Fruit fly (Drosophila melanogaster) whole organism, embryonic: ENCODE data around the gene CG3097.

Experiments used
- ATbp ChIP-seq: fragments of 200-800 bp; sonication (Bioruptor generic); optimal IDR thresholded peaks from 2 replicates; lab custom pipeline; 2017; ENCODE audit warnings: missing biosample characterization, mild to moderate bottlenecking, missing genetic modification characterization, missing genetic modification reagents
- Bteb2 ChIP-seq: fragments of 200-800 bp; sonication (Bioruptor generic); optimal IDR thresholded peaks from 2 replicates; lab custom pipeline; 2016; ENCODE audit warnings: missing biosample characterization, missing genetic modification characterization
- CG1647 ChIP-seq: fragments of 200-800 bp; sonication (Bioruptor generic); optimal IDR thresholded peaks from 3 replicates; lab custom pipeline; 2016; ENCODE audit warnings: missing biosample characterization, missing genetic modification characterization
- CG16779 ChIP-seq: fragments of 200-800 bp; sonication (Bioruptor generic); IDR thresholded peaks from 2 replicates; pipeline ENCODE4 v1.3.6; 2022; ENCODE audit warnings: missing biosample characterization, missing genetic modification characterization
- CG17359 ChIP-seq: fragments of 200-800 bp; sonication (Bioruptor generic); optimal IDR thresholded peaks from 3 replicates; lab custom pipeline; 2018; ENCODE audit warnings: missing biosample characterization, mild to moderate bottlenecking, missing genetic modification characterization, moderate library complexity
- CG17912 ChIP-seq: fragments of 200-800 bp; sonication (Bioruptor generic); optimal IDR thresholded peaks from 2 replicates; lab custom pipeline; 2018; ENCODE audit warnings: missing biosample characterization, mild to moderate bottlenecking, missing genetic modification characterization
- CG2120 ChIP-seq: fragments of 200-800 bp; sonication (Bioruptor generic); optimal IDR thresholded peaks from 3 replicates; lab custom pipeline; 2016; ENCODE audit warnings: missing biosample characterization, missing genetic modification characterization
- CG30403 ChIP-seq: fragments of 200-800 bp; sonication (Bioruptor generic); optimal IDR thresholded peaks from 3 replicates; lab custom pipeline; 2016; ENCODE audit warnings: missing biosample characterization, missing genetic modification characterization
- CG30431 ChIP-seq: fragments of 200-800 bp; sonication (Bioruptor generic); optimal IDR thresholded peaks from 2 replicates; lab custom pipeline; 2017; ENCODE audit warnings: missing biosample characterization, missing genetic modification characterization
- CG3163 ChIP-seq: fragments of 200-800 bp; sonication (Bioruptor generic); optimal IDR thresholded peaks from 3 replicates; lab custom pipeline; 2016; ENCODE audit warnings: missing biosample characterization, missing genetic modification characterization
- CG32532 ChIP-seq: fragments of 200-800 bp; sonication (Bioruptor generic); IDR thresholded peaks from 2 replicates; pipeline ENCODE4 v1.3.6; 2022; ENCODE audit warnings: missing biosample characterization, missing genetic modification characterization
- CG4360 ChIP-seq: fragments of 200-800 bp; sonication (Bioruptor generic); IDR thresholded peaks from 2 replicates; pipeline ENCODE4 v1.3.6; 2022; ENCODE audit warnings: missing biosample characterization, missing genetic modification characterization
- CG4404 ChIP-seq: fragments of 200-800 bp; sonication (Bioruptor generic); IDR thresholded peaks from 2 replicates; pipeline ENCODE4 v1.3.6; 2022; ENCODE audit warnings: missing biosample characterization, missing genetic modification characterization
- CG7556 ChIP-seq: fragments of 200-800 bp; sonication (Bioruptor generic); optimal IDR thresholded peaks from 2 replicates; lab custom pipeline; 2017; ENCODE audit warnings: missing biosample characterization, mild to moderate bottlenecking, missing genetic modification characterization
- CG7745 ChIP-seq: fragments of 200-800 bp; sonication (Bioruptor generic); optimal IDR thresholded peaks from 2 replicates; lab custom pipeline; 2018; ENCODE audit warnings: missing biosample characterization, mild to moderate bottlenecking, missing genetic modification characterization, moderate library complexity
- Camta ChIP-seq: fragments of 200-800 bp; sonication (Bioruptor generic); optimal IDR thresholded peaks from 2 replicates; lab custom pipeline; 2016; ENCODE audit warnings: missing biosample characterization, missing genetic modification characterization
- Chrac-16 ChIP-seq: fragments of 200-800 bp; sonication (Bioruptor generic); optimal IDR thresholded peaks from 3 replicates; lab custom pipeline; 2016; ENCODE audit warnings: missing biosample characterization, missing genetic modification characterization
- D19A ChIP-seq: fragments of 200-800 bp; optimal IDR thresholded peaks from 3 replicates; lab custom pipeline; 2019; ENCODE audit warnings: missing biosample characterization, mild to moderate bottlenecking, missing genetic modification characterization, moderate library complexity
- Dip3 ChIP-seq: fragments of 200-800 bp; sonication (Bioruptor generic); optimal IDR thresholded peaks from 3 replicates; lab custom pipeline; 2016; ENCODE audit warnings: missing biosample characterization, missing genetic modification characterization
- Drgx ChIP-seq: fragments of 200-800 bp; sonication (Bioruptor generic); IDR thresholded peaks from 2 replicates; pipeline ENCODE4 v1.3.6; 2022; ENCODE audit warnings: missing biosample characterization, missing genetic modification characterization
- ERR ChIP-seq: fragments of 200-800 bp; sonication (Bioruptor generic); optimal IDR thresholded peaks from 2 replicates; lab custom pipeline; 2016; ENCODE audit warnings: missing biosample characterization, missing genetic modification characterization
- Elba2 ChIP-seq: fragments of 200-800 bp; sonication (Bioruptor generic); optimal IDR thresholded peaks from 3 replicates; lab custom pipeline; 2016; ENCODE audit warnings: missing biosample characterization, missing genetic modification characterization
- Fer2 ChIP-seq: fragments of 200-800 bp; sonication (Bioruptor generic); optimal IDR thresholded peaks from 2 replicates; lab custom pipeline; 2018; ENCODE audit warnings: missing biosample characterization, mild to moderate bottlenecking, missing genetic modification characterization, moderate library complexity
- H2.0 ChIP-seq: fragments of 200-800 bp; sonication (Bioruptor generic); IDR thresholded peaks from 2 replicates; pipeline ENCODE4 v1.3.6; 2022; ENCODE audit warnings: missing biosample characterization, missing genetic modification characterization
- Hmr ChIP-seq: fragments of 200-800 bp; sonication (Bioruptor generic); optimal IDR thresholded peaks from 3 replicates; lab custom pipeline; 2017; ENCODE audit warnings: mild to moderate bottlenecking, missing biosample characterization, missing genetic modification reagents, missing genetic modification characterization
- Hr3 ChIP-seq: fragments of 200-800 bp; sonication (Bioruptor generic); optimal IDR thresholded peaks from 3 replicates; lab custom pipeline; 2016; ENCODE audit warnings: missing biosample characterization, missing genetic modification characterization
- MTF-1 ChIP-seq: fragments of 200-800 bp; sonication (Bioruptor generic); optimal IDR thresholded peaks from 2 replicates; lab custom pipeline; 2018; ENCODE audit warnings: missing biosample characterization, mild to moderate bottlenecking, missing genetic modification characterization, borderline replicate concordance
- Nf-YA ChIP-seq: fragments of 200-800 bp; sonication (Bioruptor generic); IDR thresholded peaks from 2 replicates; pipeline ENCODE4 v1.3.6; 2022; ENCODE audit warnings: missing biosample characterization, missing genetic modification characterization
- Pdp1 ChIP-seq, 2 experiments: fragments of 200-800 bp; sonication (Bioruptor generic); optimal IDR thresholded peaks; 3 replicates each; lab custom pipeline; 2016; ENCODE audit warnings: missing biosample characterization in 2 of 2, missing genetic modification characterization in 2 of 2, mild to moderate bottlenecking in 1 of 2, moderate library complexity in 1 of 2
- YL-1 ChIP-seq: fragments of 200-800 bp; sonication (Bioruptor generic); optimal IDR thresholded peaks from 3 replicates; lab custom pipeline; 2017; ENCODE audit warnings: missing biosample characterization, mild to moderate bottlenecking, missing genetic modification characterization
- caup ChIP-seq: fragments of 200-800 bp; sonication (Bioruptor generic); optimal IDR thresholded peaks from 3 replicates; lab custom pipeline; 2017; ENCODE audit warnings: missing biosample characterization, mild to moderate bottlenecking, missing genetic modification characterization, moderate library complexity; ENCODE audit not compliant: severe bottlenecking
- corto ChIP-seq: fragments of 200-800 bp; sonication (Bioruptor generic); optimal IDR thresholded peaks from 2 replicates; lab custom pipeline; 2016; ENCODE audit warnings: missing biosample characterization, mild to moderate bottlenecking, missing genetic modification characterization, moderate library complexity
- cwo ChIP-seq: fragments of 200-800 bp; sonication (Bioruptor generic); optimal IDR thresholded peaks from 3 replicates; lab custom pipeline; 2017; ENCODE audit warnings: missing biosample characterization, missing genetic modification characterization, mild to moderate bottlenecking, moderate library complexity, missing genetic modification reagents
- dmrt11E ChIP-seq: fragments of 200-800 bp; sonication (Bioruptor generic); optimal IDR thresholded peaks from 3 replicates; lab custom pipeline; 2018; ENCODE audit warnings: missing biosample characterization, mild to moderate bottlenecking, missing genetic modification characterization, moderate library complexity
- ems ChIP-seq: fragments of 200-800 bp; sonication (Bioruptor generic); optimal IDR thresholded peaks from 3 replicates; lab custom pipeline; 2016; ENCODE audit warnings: missing biosample characterization, missing genetic modification characterization
- exex ChIP-seq: fragments of 200-800 bp; sonication (Bioruptor generic); optimal IDR thresholded peaks from 4 replicates; lab custom pipeline; 2018; ENCODE audit warnings: missing biosample characterization, mild to moderate bottlenecking, missing genetic modification characterization, moderate library complexity
- gce ChIP-seq: fragments of 200-800 bp; sonication (Bioruptor generic); IDR thresholded peaks from 3 replicates; pipeline ENCODE4 v1.3.6; 2022; ENCODE audit warnings: missing biosample characterization, missing genetic modification characterization
- gcm2 ChIP-seq: fragments of 200-800 bp; sonication (Bioruptor generic); optimal IDR thresholded peaks from 2 replicates; lab custom pipeline; 2016; ENCODE audit warnings: missing biosample characterization, missing genetic modification characterization
- grn ChIP-seq: fragments of 200-800 bp; sonication (Bioruptor generic); optimal IDR thresholded peaks from 3 replicates; lab custom pipeline; 2017; ENCODE audit warnings: missing biosample characterization, missing genetic modification characterization
- mam ChIP-seq: fragments of 200-800 bp; sonication (Bioruptor generic); optimal IDR thresholded peaks from 3 replicates; lab custom pipeline; 2016; ENCODE audit warnings: missing biosample characterization, missing genetic modification characterization
- nau ChIP-seq: fragments of 200-800 bp; sonication (Bioruptor generic); optimal IDR thresholded peaks from 3 replicates; lab custom pipeline; 2017; ENCODE audit warnings: missing biosample characterization, mild to moderate bottlenecking, missing genetic modification characterization, missing genetic modification reagents
- otp ChIP-seq: fragments of 200-800 bp; sonication (Bioruptor generic); IDR thresholded peaks from 3 replicates; pipeline ENCODE4, ENCODE4 v1.3.6; 2022; ENCODE audit warnings: missing biosample characterization, missing genetic modification characterization
- prd ChIP-seq, 3 experiments: fragments of >200 bp in 2 of 3; fragments of 200-800 bp in 1 of 3; sonication (Bioruptor generic) in 1 of 3; optimal IDR thresholded peaks in 2 of 3; IDR thresholded peaks in 1 of 3; 2 replicates in 2 of 3; 3 replicates in 1 of 3; pipeline versions ENCODE4 v1.3.6 to Lab custom; 2017 to 2022; ENCODE audit warnings: missing biosample characterization in 1 of 3, missing genetic modification characterization in 1 of 3
- psq ChIP-seq: fragments of 200-800 bp; sonication (Bioruptor generic); optimal IDR thresholded peaks from 2 replicates; lab custom pipeline; 2017; ENCODE audit warnings: missing biosample characterization, missing genetic modification characterization
- sens ChIP-seq: fragments of 200-800 bp; sonication (Bioruptor generic); peaks from one replicate; lab custom pipeline; 2016; ENCODE audit warnings: missing biosample characterization, missing genetic modification characterization
- sima ChIP-seq: fragments of 200-800 bp; sonication (Bioruptor generic); optimal IDR thresholded peaks from 2 replicates; lab custom pipeline; 2016; ENCODE audit warnings: missing biosample characterization, missing genetic modification characterization
- sna ChIP-seq: fragments of 200-800 bp; sonication (Bioruptor generic); IDR thresholded peaks from 2 replicates; pipeline ENCODE4 v1.3.6; 2022; ENCODE audit warnings: missing biosample characterization, missing genetic modification characterization; ENCODE audit not compliant: partially characterized antibody
- tll ChIP-seq, 2 experiments: fragments of 200-800 bp in 1 of 2; fragments of >200 bp in 1 of 2; sonication (Bioruptor generic) in 1 of 2; optimal IDR thresholded peaks; 2 replicates each; lab custom pipeline; 2017 to 2019; ENCODE audit warnings: missing biosample characterization in 2 of 2, missing genetic modification characterization in 2 of 2, mild to moderate bottlenecking in 1 of 2, moderate library complexity in 1 of 2
- toy ChIP-seq: fragments of 200-800 bp; sonication (Bioruptor generic); IDR thresholded peaks from 2 replicates; pipeline ENCODE4 v1.3.6; 2022; ENCODE audit warnings: missing biosample characterization, missing genetic modification characterization
- zfh2 ChIP-seq: fragments of 200-800 bp; sonication (Bioruptor generic); optimal IDR thresholded peaks from 2 replicates; lab custom pipeline; 2016; ENCODE audit warnings: missing biosample characterization, missing genetic modification characterization

CG3097 gene

DNA sequence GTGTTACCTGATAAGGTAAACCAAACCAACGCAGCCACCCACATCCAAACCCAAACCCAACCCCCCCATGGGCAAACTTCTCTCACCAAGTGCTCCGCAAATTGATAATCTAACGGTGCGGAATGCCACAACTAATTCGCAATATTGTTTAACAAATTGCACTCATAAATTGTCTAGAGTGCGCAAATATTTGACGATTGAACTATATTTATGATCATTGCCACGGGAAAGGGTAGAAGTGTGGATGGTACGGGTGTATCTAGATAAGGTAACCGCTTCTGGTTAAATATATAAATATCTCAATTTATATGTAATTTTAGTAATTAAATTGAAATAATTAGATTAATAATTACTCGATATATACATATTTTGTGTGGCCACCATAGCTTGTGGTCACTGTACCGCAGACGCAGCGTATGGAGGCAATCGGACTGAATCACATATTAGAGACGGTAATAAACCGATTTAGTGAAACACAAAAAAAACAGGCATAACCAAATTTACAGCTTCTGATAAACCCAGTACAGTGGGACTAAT is 52.0 kb downstream of the CG3097 start (continued):
- TF ChIP-seq CG7556 (GFP tag; lab: Kevin White, UChicago) (peak; percentile 46), CG4404 (GFP tag; lab: Robert Waterston, UW) (no peak), Hr3 (peak; percentile 9), Drgx (GFP tag; lab: Robert Waterston, UW) (peak; percentile 50; the same call in 1 of the 2 replicates), CG32532 (GFP tag; lab: Robert Waterston, UW) (peak; percentile 90), Pdp1 (GFP tag; optimal IDR thresholded peaks at IDR 0.05; lab: Kevin White, UChicago) (peak in 1 of 2 experiments; percentile 5), sna (GFP tag; lab: Robert Waterston, UW) (no peak), toy (0 out of 2 replicates have a peak, but pooled peaks have one; percentile 10), D19A (peak; percentile 31), dmrt11E (tag; lab: Kevin White, UChicago) (no peak), gcm2 (no peak), prd (optimal IDR thresholded peaks at IDR 0.05; lab: Kevin White, UChicago) (no peak), prd (GFP tag; IDR thresholded peaks at IDR 0.05; lab: Robert Waterston, UW) (peak; percentile 71; the same call in 2 of the 3 replicates), H2.0 (GFP tag; lab: Robert Waterston, UW) (peak; percentile 61), CG30403 (GFP tag; lab: Kevin White, UChicago) (peak; percentile 52), exex (tag; lab: Kevin White, UChicago) (peak; percentile 94), MTF-1 (GFP tag; lab: Kevin White, UChicago) (no peak), ems (no peak), CG4360 (GFP tag; lab: Robert Waterston, UW) (no peak), zfh2 (GFP tag; lab: Kevin White, UChicago) (no peak), caup (GFP tag; lab: Kevin White, UChicago) (peak; percentile 71), sens (GFP tag; lab: Kevin White, UChicago) (no peak), Elba2 (GFP tag; lab: Kevin White, UChicago) (no peak), psq (no peak), CG17912 (no peak), ATbp (GFP tag; lab: Kevin White, UChicago) (no peak), CG30431 (GFP tag; lab: Kevin White, UChicago) (no peak), CG3163 (GFP tag; lab: Kevin White, UChicago) (no peak), nau (no peak), mam (GFP tag; lab: Kevin White, UChicago) (no peak), CG1647 (GFP tag; lab: Kevin White, UChicago) (no peak), CG16779 (GFP tag; lab: Robert Waterston, UW) (no peak), ERR (GFP tag; lab: Kevin White, UChicago) (no peak), Chrac-16 (GFP tag; lab: Kevin White, UChicago) (peak; percentile 37), Nf-YA (no peak), sima (GFP tag; lab: Kevin White, UChicago) (no peak), grn (GFP tag; lab: Kevin White, UChicago) (no peak), Hmr (peak; percentile 77), tll (GFP tag; optimal IDR thresholded peaks at IDR 0.05; lab: Kevin White, UChicago) (no peak), Dip3 (GFP tag; lab: Kevin White, UChicago) (peak; percentile 14), Bteb2 (GFP tag; lab: Kevin White, UChicago) (no peak), CG2120 (GFP tag; lab: Kevin White, UChicago) (peak; percentile 55), Camta (GFP tag; lab: Kevin White, UChicago) (no peak), CG7745 (tag; lab: Kevin White, UChicago) (no peak), otp (GFP tag; lab: Robert Waterston, UW) (peak; percentile 38; the same call in 1 of the 3 replicates), gce (GFP tag; lab: Robert Waterston, UW) (no peak), cwo (GFP tag; lab: Kevin White, UChicago) (peak; percentile 70), Fer2 (tag; lab: Kevin White, UChicago) (peak; percentile 58), CG17359 (tag; lab: Kevin White, UChicago) (peak; percentile 64), corto (GFP tag; lab: Kevin White, UChicago) (peak; percentile 43), YL-1 (GFP tag; lab: Kevin White, UChicago) (no peak)
